Worm (Caenorhabditis elegans) whole organism, early embryonic: ENCODE data around the gene C30G12.4.

Experiments
- aly-1 ChIP-seq: sonication (generic microtip); optimal IDR thresholded peaks from 2 replicates; lab custom pipeline; 2016; ENCODE audit warnings: missing genetic modification characterization, missing compliant biosample characterization
- ceh-13 ChIP-seq: fragments of 200-800 bp; sonication (Bioruptor generic); optimal IDR thresholded peaks from 2 replicates; lab custom pipeline; 2018; ENCODE audit warnings: mild to moderate bottlenecking, missing genetic modification characterization, missing compliant biosample characterization
- hnd-1 ChIP-seq: sonication (generic microtip); optimal IDR thresholded peaks from 2 replicates; lab custom pipeline; 2016; ENCODE audit warnings: missing genetic modification characterization, missing compliant biosample characterization
- tbx-37 ChIP-seq: fragments of 200-800 bp; sonication (Bioruptor generic); conservative IDR thresholded peaks from 2 replicates; pipeline ENCODE4 v1.3.6; 2022; ENCODE audit warnings: missing genetic modification reagents, missing genetic modification characterization, missing compliant biosample characterization

Gene C30G12.4

ce11 chrII:7310023-7310422 lies 48.1 kb downstream of the C30G12.4 start, which contains the start of the genes F45E12.5 and cnep-1:
TSS of gene F45E12.5 (minus strand) at chrII:7310115.
TSS of gene cnep-1 (plus strand) at chrII:7310348.
- TF ChIP-seq hnd-1 (no peak), tbx-37 (GFP tag; lab: Robert Waterston, UW) (no peak), aly-1 (tag; lab: Kevin White, UChicago) (no peak), ceh-13 (no peak)
